Fruit fly (Drosophila melanogaster) whole organism, wandering third instar larva: ENCODE results near the gene TrpRS-m.

Experiments used
- Dfd ChIP-seq: fragments of >200 bp; optimal IDR thresholded peaks from 2 replicates; lab custom pipeline; 2017; ENCODE audit warnings: missing biosample characterization, missing genetic modification characterization
- HLH106 ChIP-seq: fragments of 200-800 bp; optimal IDR thresholded peaks from 3 replicates; lab custom pipeline; 2019; ENCODE audit warnings: missing biosample characterization, mild to moderate bottlenecking, missing genetic modification characterization, moderate library complexity
- Hr78 ChIP-seq: fragments of >200 bp; optimal IDR thresholded peaks from 2 replicates; lab custom pipeline; 2017; ENCODE audit warnings: missing biosample characterization, missing genetic modification characterization
- dl ChIP-seq, 2 experiments: fragments of 175-275, 200-275 bp in 1 of 2; fragments of 200-275 bp in 1 of 2; sonication (Bioruptor generic); optimal IDR thresholded peaks; lab custom pipeline; 2018; ENCODE audit warnings: mild to moderate bottlenecking in 2 of 2, missing biosample characterization in 2 of 2, missing genetic modification characterization in 2 of 2, moderate library complexity in 2 of 2; ENCODE audit not compliant: partially characterized antibody in 2 of 2, insufficient read depth in 1 of 2
- ey ChIP-seq: fragments of 200-800 bp; sonication (Bioruptor generic); optimal IDR thresholded peaks from 2 replicates; lab custom pipeline; 2016; ENCODE audit warnings: missing biosample characterization, missing genetic modification characterization
- foxo ChIP-seq, 2 experiments: fragments of 200-800 bp; sonication (Bioruptor generic); optimal IDR thresholded peaks; 2 replicates in 1 of 2; 3 replicates in 1 of 2; lab custom pipeline; 2016 to 2017; ENCODE audit warnings: missing biosample characterization in 2 of 2, missing genetic modification characterization in 2 of 2
- pan ChIP-seq: fragments of >200 bp; optimal IDR thresholded peaks from 2 replicates; lab custom pipeline; 2017
- sage ChIP-seq: fragments of 200-800 bp; sonication (Bioruptor generic); optimal IDR thresholded peaks from 2 replicates; lab custom pipeline; 2016; ENCODE audit warnings: missing biosample characterization, mild to moderate bottlenecking, missing genetic modification characterization
- usp ChIP-seq: fragments of >200 bp; optimal IDR thresholded peaks from 2 replicates; lab custom pipeline; 2017; ENCODE audit warnings: missing biosample characterization, missing genetic modification characterization
- woc ChIP-seq: sonication (Bioruptor generic); optimal IDR thresholded peaks from 2 replicates; lab custom pipeline; 2016; ENCODE audit warnings: missing biosample characterization, mild to moderate bottlenecking, missing genetic modification characterization

DNA sequence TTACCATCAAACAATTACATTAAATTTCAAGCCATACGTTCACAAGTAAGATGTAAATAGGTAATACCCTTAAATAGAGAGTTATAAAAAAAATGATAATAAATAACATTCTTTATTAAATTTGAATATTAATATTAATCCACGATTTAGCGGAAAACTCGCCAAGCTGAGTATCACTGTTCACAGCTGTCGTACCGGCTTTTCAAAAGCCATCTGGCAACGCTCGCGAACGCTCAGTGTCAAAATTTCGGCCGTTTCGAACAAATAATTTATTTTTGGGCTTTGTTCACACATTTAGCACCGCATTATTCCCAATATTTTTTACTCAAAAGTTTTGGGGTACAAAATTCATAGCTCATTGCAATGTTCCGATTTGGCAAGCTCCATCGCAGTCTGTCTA is at the start of gene TrpRS-m:
- no peak for TF ChIP-seq HLH106
- no peak for TF ChIP-seq dl (GFP tag; optimal IDR thresholded peaks at IDR 0.05; lab: Kevin White, UChicago; ENCODE audit: insufficient read depth in 1 of 2, partially characterized antibody in 2 of 2)
- TF ChIP-seq sage (GFP tag; lab: Kevin White, UChicago): no peak
- TF ChIP-seq pan: no peak
- TF ChIP-seq Hr78 (GFP tag; lab: Kevin White, UChicago): no peak
- no peak for TF ChIP-seq usp (GFP tag; lab: Kevin White, UChicago)
- no peak for TF ChIP-seq ey
- TF ChIP-seq foxo (GFP tag; optimal IDR thresholded peaks at IDR 0.05; lab: Kevin White, UChicago): no peak
- peak; percentile 60 for TF ChIP-seq woc (GFP tag; lab: Kevin White, UChicago)
- no peak for TF ChIP-seq Dfd (GFP tag; lab: Kevin White, UChicago)
